Worm (Caenorhabditis elegans) whole organism, midembryonic: ENCODE measurements around the gene C27A7.6.

Experiments
- tab-1 ChIP-seq: fragments of 200-800 bp; sonication (Bioruptor generic); IDR thresholded peaks from 2 replicates; pipeline ENCODE4 v1.3.6; 2022; ENCODE audit warnings: missing genetic modification characterization, missing compliant biosample characterization
- ztf-29 ChIP-seq: fragments of 200-800 bp; sonication (Bioruptor generic); IDR thresholded peaks from 2 replicates; pipeline ENCODE4 v1.3.6; 2022; ENCODE audit warnings: missing genetic modification reagents, missing genetic modification characterization, missing compliant biosample characterization

DNA sequence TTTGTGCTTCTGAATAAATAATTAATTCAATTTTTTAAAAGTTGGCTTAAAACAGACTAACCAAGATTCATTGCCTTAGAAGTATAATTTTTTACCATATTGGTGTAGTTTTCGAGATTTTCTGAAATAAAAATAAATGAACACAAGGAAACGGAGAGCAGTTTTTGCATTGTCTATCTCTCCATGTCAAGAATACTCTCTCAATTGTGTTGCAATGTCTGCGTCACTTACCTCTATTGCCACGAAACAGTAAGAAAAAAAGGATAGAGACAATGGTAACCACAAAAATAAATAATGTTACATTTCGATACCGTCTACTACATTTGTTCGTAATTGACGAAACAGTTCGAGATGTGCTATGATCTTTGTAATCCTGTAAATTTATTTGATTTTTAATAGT lies 47.7 kb downstream of the C27A7.6 start, which contains the start of gene R07B7.10:
- TF ChIP-seq tab-1 (GFP tag; lab: Robert Waterston, UW) = no peak
- TF ChIP-seq ztf-29 = no peak
